Worm (Caenorhabditis elegans) whole organism, mixed stage, embryonic: ENCODE measurements around the gene taf-12.

ENCODE experiments used
- M03D4.4 ChIP-seq: sonication (generic microtip); optimal IDR thresholded peaks from 2 replicates; lab custom pipeline; 2017; ENCODE audit warnings: mild to moderate bottlenecking, missing genetic modification characterization, missing compliant biosample characterization
- bed-3 ChIP-seq: fragments of 200-800 bp; sonication (Bioruptor generic); optimal IDR thresholded peaks from 3 replicates; lab custom pipeline; 2018; ENCODE audit warnings: mild to moderate bottlenecking, missing genetic modification characterization, moderate library complexity, missing compliant biosample characterization
- blmp-1 ChIP-seq: fragments of 150-350 bp; optimal IDR thresholded peaks from 2 replicates; lab custom pipeline; 2014; ENCODE audit warnings: missing biosample characterization, missing genetic modification characterization
- ceh-83 ChIP-seq: fragments of 200-800 bp; sonication (Bioruptor generic); optimal IDR thresholded peaks from 2 replicates; lab custom pipeline; 2018; ENCODE audit warnings: mild to moderate bottlenecking, missing genetic modification characterization, missing compliant biosample characterization
- ces-1 ChIP-seq: fragments of 150-350 bp; optimal IDR thresholded peaks from 2 replicates; lab custom pipeline; 2014; ENCODE audit warnings: missing biosample characterization, missing genetic modification reagents, missing genetic modification characterization
- elt-1 ChIP-seq: sonication (generic microtip); optimal IDR thresholded peaks from 2 replicates; lab custom pipeline; 2017; ENCODE audit warnings: missing genetic modification characterization, mild to moderate bottlenecking, missing compliant biosample characterization, antibody characterized with exemption, moderate library complexity, borderline replicate concordance; ENCODE audit not compliant: insufficient read depth
- elt-3 ChIP-seq: fragments of 150-350 bp; optimal IDR thresholded peaks from 2 replicates; lab custom pipeline; 2014; ENCODE audit warnings: missing biosample characterization, missing genetic modification characterization
- flh-1 ChIP-seq: fragments of 200-800 bp; sonication (Bioruptor generic); optimal IDR thresholded peaks from 2 replicates; lab custom pipeline; 2018; ENCODE audit warnings: mild to moderate bottlenecking, missing genetic modification characterization, moderate library complexity, missing compliant biosample characterization
- ham-2 ChIP-seq: fragments of 200-800 bp; sonication (Bioruptor generic); optimal IDR thresholded peaks from 2 replicates; lab custom pipeline; 2018; ENCODE audit warnings: mild to moderate bottlenecking, missing genetic modification characterization, missing compliant biosample characterization
- hlh-1 ChIP-seq: fragments of 150-350 bp; optimal IDR thresholded peaks from 2 replicates; lab custom pipeline; 2014; ENCODE audit warnings: missing biosample characterization, missing genetic modification reagents, missing genetic modification characterization
- lin-32 ChIP-seq: fragments of 200-800 bp; sonication (Bioruptor generic); optimal IDR thresholded peaks from 2 replicates; lab custom pipeline; 2018; ENCODE audit warnings: mild to moderate bottlenecking, missing genetic modification characterization, missing compliant biosample characterization
- lsy-2 ChIP-seq: fragments of 150-350 bp; optimal IDR thresholded peaks from 2 replicates; lab custom pipeline; 2014; ENCODE audit warnings: missing biosample characterization, missing genetic modification characterization
- mab-5 ChIP-seq: fragments of 150-350 bp; optimal IDR thresholded peaks from 2 replicates; lab custom pipeline; 2014; ENCODE audit warnings: missing biosample characterization, missing genetic modification characterization
- mls-2 ChIP-seq: sonication (generic microtip); optimal IDR thresholded peaks from 2 replicates; lab custom pipeline; 2016; ENCODE audit warnings: mild to moderate bottlenecking, missing genetic modification characterization, moderate library complexity, missing compliant biosample characterization
- nhr-2 ChIP-seq: fragments of 150-350 bp; optimal IDR thresholded peaks from 2 replicates; lab custom pipeline; 2014; ENCODE audit warnings: missing biosample characterization, missing genetic modification characterization
- nhr-237 ChIP-seq: fragments of 150-350 bp; optimal IDR thresholded peaks from 2 replicates; lab custom pipeline; 2014; ENCODE audit warnings: missing biosample characterization, missing genetic modification characterization
- nhr-28 ChIP-seq: fragments of 150-350 bp; optimal IDR thresholded peaks from 2 replicates; lab custom pipeline; 2014; ENCODE audit warnings: missing biosample characterization, missing genetic modification characterization
- pha-4 ChIP-seq: fragments of 150-350 bp; optimal IDR thresholded peaks from 2 replicates; lab custom pipeline; 2018; ENCODE audit warnings: missing biosample characterization, missing genetic modification reagents, missing genetic modification characterization
- sem-2 ChIP-seq: fragments of 200-800 bp; sonication (Bioruptor generic); optimal IDR thresholded peaks from 2 replicates; lab custom pipeline; 2018; ENCODE audit warnings: mild to moderate bottlenecking, missing genetic modification characterization, missing compliant biosample characterization
- snpc-4 ChIP-seq: fragments of 150-350 bp; optimal IDR thresholded peaks from 2 replicates; lab custom pipeline; 2014; ENCODE audit warnings: missing biosample characterization, missing genetic modification characterization
- sptf-1 ChIP-seq: sonication (generic microtip); optimal IDR thresholded peaks from 2 replicates; lab custom pipeline; 2017; ENCODE audit warnings: mild to moderate bottlenecking, missing genetic modification characterization, moderate library complexity, missing compliant biosample characterization
- tbx-8 ChIP-seq: fragments of 200-800 bp; sonication (Bioruptor generic); optimal IDR thresholded peaks from 2 replicates; lab custom pipeline; 2018; ENCODE audit warnings: mild to moderate bottlenecking, missing genetic modification characterization, moderate library complexity, missing compliant biosample characterization
- unc-120 ChIP-seq: sonication (generic microtip); optimal IDR thresholded peaks from 2 replicates; lab custom pipeline; 2017; ENCODE audit warnings: missing genetic modification characterization, missing compliant biosample characterization; ENCODE audit not compliant: poor library complexity, severe bottlenecking
- unc-39 ChIP-seq: fragments of 150-350 bp; optimal IDR thresholded peaks from 2 replicates; lab custom pipeline; 2014; ENCODE audit warnings: missing biosample characterization, missing genetic modification characterization
- unc-62 ChIP-seq: fragments of 150-350 bp; optimal IDR thresholded peaks from 2 replicates; lab custom pipeline; 2014; ENCODE audit warnings: missing biosample characterization, missing genetic modification reagents, missing genetic modification characterization
- zip-8 ChIP-seq: fragments of 150-350 bp; optimal IDR thresholded peaks from 2 replicates; lab custom pipeline; 2014; ENCODE audit warnings: missing biosample characterization, missing genetic modification characterization

The taf-12 gene

ce11 chrIII:11836054-11836453 lies 33.0 kb downstream of the taf-12 start:
- TF ChIP-seq zip-8 (tag; lab: Kevin White, UChicago) (peak; percentile 31), hlh-1 (tag; lab: Kevin White, UChicago) (no peak)

- TF ChIP-seq hlh-1 (tag; lab: Kevin White, UChicago) (peak; percentile 9), tbx-8 (GFP tag; lab: Kevin White, UChicago) (no peak)
These were observed 34.3 kb downstream of the taf-12 start for ce11 chrIII:11834783-11835182.

ce11 chrIII:11834168-11834567 lies 34.9 kb downstream of the taf-12 start:
- TF ChIP-seq sptf-1 (peak; percentile 22), mab-5 (tag; lab: Kevin White, UChicago) (no peak), hlh-1 (tag; lab: Kevin White, UChicago) (peak; percentile 27)

ce11 chrIII:11833449-11833848 lies 35.6 kb downstream of the taf-12 start:
- no peak for TF ChIP-seq unc-120 (tag; lab: Kevin White, UChicago)

- no peak for TF ChIP-seq mls-2
- TF ChIP-seq sptf-1: peak; percentile 52
- TF ChIP-seq, all 35 proteins: peak for 1
These were observed 38.3 kb downstream of the taf-12 start for ce11 chrIII:11830522-11831489.

- no peak for TF ChIP-seq flh-1 (GFP tag; lab: Kevin White, UChicago)
- no peak for TF ChIP-seq mls-2
- TF ChIP-seq M03D4.4 (tag; lab: Kevin White, UChicago): no peak
- no peak for TF ChIP-seq ham-2
- no peak for TF ChIP-seq nhr-28 (tag; lab: Kevin White, UChicago)
- TF ChIP-seq ceh-83 (GFP tag; lab: Kevin White, UChicago): no peak
- no peak for TF ChIP-seq sptf-1
- TF ChIP-seq unc-39 (tag; lab: Kevin White, UChicago): no peak
- no peak for TF ChIP-seq lsy-2 (tag; lab: Kevin White, UChicago)
- no peak for TF ChIP-seq snpc-4 (tag; lab: Kevin White, UChicago)
- TF ChIP-seq nhr-2 (tag; lab: Kevin White, UChicago): no peak
- no peak for TF ChIP-seq unc-120 (tag; lab: Kevin White, UChicago)
- TF ChIP-seq unc-62 (GFP tag; lab: Kevin White, UChicago): no peak
- TF ChIP-seq bed-3 (GFP tag; lab: Kevin White, UChicago): no peak
- TF ChIP-seq lin-32 (GFP tag; lab: Kevin White, UChicago): no peak
- no peak for TF ChIP-seq elt-1 (tag; lab: Kevin White, UChicago)
- no peak for TF ChIP-seq sem-2 (GFP tag; lab: Kevin White, UChicago)
- TF ChIP-seq elt-3 (tag; lab: Kevin White, UChicago): no peak
- TF ChIP-seq pha-4 (tag; lab: Kevin White, UChicago): no peak
These were observed 39.4 kb downstream of the taf-12 start for ce11 chrIII:11829585-11830195.

DNA sequence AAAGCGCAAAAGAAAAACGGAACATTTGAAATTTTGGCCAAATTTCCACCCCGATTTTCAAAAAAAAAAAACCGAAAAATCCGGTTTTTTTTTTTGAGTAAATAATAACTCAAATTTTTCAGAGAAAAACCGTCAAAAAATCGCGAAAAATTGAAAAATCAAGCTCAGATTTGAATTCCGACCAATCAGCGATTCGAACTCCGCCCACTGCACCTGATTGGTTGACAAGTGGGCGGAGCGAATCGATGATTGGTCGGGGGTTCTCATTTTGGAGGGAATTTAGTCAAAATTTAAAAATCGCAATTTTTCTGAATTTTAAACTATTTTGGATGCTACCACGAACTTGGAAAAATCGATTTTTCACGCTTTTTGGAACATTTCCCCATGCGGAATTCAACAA lies 40.0 kb downstream of the taf-12 start:
- TF ChIP-seq bed-3 (GFP tag; lab: Kevin White, UChicago) (no peak), pha-4 (tag; lab: Kevin White, UChicago) (no peak), snpc-4 (tag; lab: Kevin White, UChicago) (no peak), hlh-1 (tag; lab: Kevin White, UChicago) (no peak), ces-1 (GFP tag; lab: Kevin White, UChicago) (no peak), nhr-28 (tag; lab: Kevin White, UChicago) (no peak), sptf-1 (no peak), sem-2 (GFP tag; lab: Kevin White, UChicago) (no peak), blmp-1 (tag; lab: Kevin White, UChicago) (no peak), nhr-237 (no peak), lin-32 (GFP tag; lab: Kevin White, UChicago) (no peak), mls-2 (no peak), tbx-8 (GFP tag; lab: Kevin White, UChicago) (no peak), unc-62 (GFP tag; lab: Kevin White, UChicago) (no peak)
- TF ChIP-seq, all 35 proteins: peak for 0
